Fruit fly (Drosophila melanogaster) whole organism, embryonic: ENCODE data around the gene Ppt1.

Experiments used
- Ada2b ChIP-seq: fragments of 200-800 bp; sonication (Bioruptor generic); IDR thresholded peaks from 2 replicates; pipeline ENCODE4 v1.3.6; 2022; ENCODE audit warnings: missing biosample characterization, missing genetic modification characterization
- CG10321 ChIP-seq: fragments of 200-800 bp; sonication (Bioruptor generic); IDR thresholded peaks from 2 replicates; pipeline ENCODE4 v1.3.6; 2022; ENCODE audit warnings: missing biosample characterization, missing genetic modification characterization
- CG11093 ChIP-seq: fragments of 200-800 bp; sonication (Bioruptor generic); IDR thresholded peaks from 3 replicates; pipeline ENCODE4 v1.3.6; 2022; ENCODE audit warnings: missing biosample characterization, missing genetic modification characterization
- CG14014 ChIP-seq: fragments of 200-800 bp; sonication (Bioruptor generic); IDR thresholded peaks from 2 replicates; pipeline ENCODE4 v1.3.6; 2022; ENCODE audit warnings: missing biosample characterization, missing genetic modification characterization
- CG14710 ChIP-seq: fragments of 200-800 bp; sonication (Bioruptor generic); optimal IDR thresholded peaks from 3 replicates; lab custom pipeline; 2019; ENCODE audit warnings: missing biosample characterization, mild to moderate bottlenecking, missing genetic modification characterization, moderate library complexity
- CG15011 ChIP-seq: fragments of 200-800 bp; sonication (Bioruptor generic); optimal IDR thresholded peaks from 3 replicates; lab custom pipeline; 2018; ENCODE audit warnings: missing biosample characterization, mild to moderate bottlenecking, missing genetic modification characterization
- CG15479 ChIP-seq: fragments of 200-800 bp; sonication (Bioruptor generic); optimal IDR thresholded peaks from 3 replicates; lab custom pipeline; 2019; ENCODE audit warnings: missing biosample characterization, mild to moderate bottlenecking, missing genetic modification characterization, moderate library complexity
- CG16779 ChIP-seq: fragments of 200-800 bp; sonication (Bioruptor generic); IDR thresholded peaks from 2 replicates; pipeline ENCODE4 v1.3.6; 2022; ENCODE audit warnings: missing biosample characterization, missing genetic modification characterization
- CG17328 ChIP-seq: fragments of 200-800 bp; sonication (Bioruptor generic); IDR thresholded peaks from 2 replicates; pipeline ENCODE4 v1.3.6; 2022; ENCODE audit warnings: missing biosample characterization, missing genetic modification characterization
- CG2120 ChIP-seq: fragments of 200-800 bp; sonication (Bioruptor generic); optimal IDR thresholded peaks from 3 replicates; lab custom pipeline; 2016; ENCODE audit warnings: missing biosample characterization, missing genetic modification characterization
- CG2712 ChIP-seq: fragments of 200-800 bp; optimal IDR thresholded peaks from 3 replicates; lab custom pipeline; 2019; ENCODE audit warnings: missing biosample characterization, mild to moderate bottlenecking, missing genetic modification characterization, moderate library complexity
- CG30403 ChIP-seq: fragments of 200-800 bp; sonication (Bioruptor generic); optimal IDR thresholded peaks from 3 replicates; lab custom pipeline; 2016; ENCODE audit warnings: missing biosample characterization, missing genetic modification characterization
- CG32772 ChIP-seq: fragments of 200-800 bp; sonication (Bioruptor generic); IDR thresholded peaks from 2 replicates; pipeline ENCODE4 v1.3.6; 2022; ENCODE audit warnings: missing biosample characterization, missing genetic modification characterization
- CG34224 ChIP-seq: fragments of 200-800 bp; sonication (Bioruptor generic); IDR thresholded peaks from 3 replicates; pipeline ENCODE4 v1.3.6; 2022; ENCODE audit warnings: missing biosample characterization, missing genetic modification characterization; ENCODE audit not compliant: partially characterized antibody
- CG3847 ChIP-seq: fragments of 200-800 bp; sonication (Bioruptor generic); IDR thresholded peaks from 2 replicates; pipeline ENCODE4 v1.3.6; 2022; ENCODE audit warnings: missing biosample characterization, missing genetic modification characterization
- CG42726 ChIP-seq: fragments of 200-800 bp; sonication (Bioruptor generic); IDR thresholded peaks from 2 replicates; pipeline ENCODE4 v1.3.6; 2022; ENCODE audit warnings: missing biosample characterization, missing genetic modification characterization; ENCODE audit not compliant: partially characterized antibody
- CG6254 ChIP-seq: fragments of 200-800 bp; sonication (Bioruptor generic); optimal IDR thresholded peaks from 3 replicates; lab custom pipeline; 2017; ENCODE audit warnings: mild to moderate bottlenecking, missing biosample characterization, missing genetic modification reagents, missing genetic modification characterization
- CG6654 ChIP-seq: fragments of 200-800 bp; sonication (Bioruptor generic); optimal IDR thresholded peaks from 2 replicates; lab custom pipeline; 2017; ENCODE audit warnings: missing biosample characterization, mild to moderate bottlenecking, missing genetic modification characterization
- CHES-1-like ChIP-seq: fragments of 200-800 bp; sonication (Bioruptor generic); optimal IDR thresholded peaks from 2 replicates; lab custom pipeline; 2016; ENCODE audit warnings: missing biosample characterization, missing genetic modification characterization
- Dip2 ChIP-seq: fragments of 200-800 bp; sonication (Bioruptor generic); IDR thresholded peaks from 2 replicates; pipeline ENCODE4 v1.3.6; 2022; ENCODE audit warnings: missing biosample characterization, missing genetic modification characterization
- Gsc ChIP-seq: fragments of 200-800 bp; sonication (Bioruptor generic); IDR thresholded peaks from 2 replicates; pipeline ENCODE4 v1.3.6; 2022; ENCODE audit warnings: missing biosample characterization, missing genetic modification characterization
- Lim3 ChIP-seq: fragments of 200-800 bp; sonication (Bioruptor generic); IDR thresholded peaks from 2 replicates; pipeline ENCODE4 v1.3.6; 2022; ENCODE audit warnings: missing biosample characterization, missing genetic modification characterization
- MBD-R2 ChIP-seq: fragments of 200-800 bp; sonication (Bioruptor generic); IDR thresholded peaks from 2 replicates; pipeline ENCODE4 v1.3.6; 2022; ENCODE audit warnings: missing biosample characterization, missing genetic modification characterization
- Med ChIP-seq: fragments of 200-800 bp; sonication (Bioruptor generic); peaks from one replicate; lab custom pipeline; 2016; ENCODE audit warnings: missing biosample characterization, missing genetic modification characterization, mild to moderate bottlenecking, inconsistent platforms, moderate library complexity
- Sox102F ChIP-seq: fragments of 200-800 bp; sonication (Bioruptor generic); optimal IDR thresholded peaks from 2 replicates; lab custom pipeline; 2018; ENCODE audit warnings: missing biosample characterization, mild to moderate bottlenecking, missing genetic modification characterization, moderate library complexity
- ap ChIP-seq: fragments of 200-800 bp; sonication (Bioruptor generic); IDR thresholded peaks from 2 replicates; pipeline ENCODE4 v1.3.6; 2022; ENCODE audit warnings: missing biosample characterization, missing genetic modification characterization
- cg ChIP-seq: fragments of 200-800 bp; sonication (Bioruptor generic); optimal IDR thresholded peaks from 3 replicates; lab custom pipeline; 2019; ENCODE audit warnings: missing biosample characterization, mild to moderate bottlenecking, missing genetic modification characterization, moderate library complexity
- chinmo ChIP-seq: fragments of 200-800 bp; sonication (Bioruptor generic); IDR thresholded peaks from 4 replicates; pipeline ENCODE4 v1.3.6; 2022; ENCODE audit warnings: missing biosample characterization, missing genetic modification characterization; ENCODE audit not compliant: partially characterized antibody
- grau ChIP-seq: fragments of 200-800 bp; optimal IDR thresholded peaks from 3 replicates; lab custom pipeline; 2019; ENCODE audit warnings: missing biosample characterization, mild to moderate bottlenecking, missing genetic modification characterization, moderate library complexity
- gsb ChIP-seq: fragments of 200-800 bp; sonication (Bioruptor generic); IDR thresholded peaks from 2 replicates; pipeline ENCODE4 v1.3.6; 2022; ENCODE audit warnings: missing biosample characterization, missing genetic modification characterization
- lilli ChIP-seq: fragments of 200-800 bp; sonication (Bioruptor generic); optimal IDR thresholded peaks from 3 replicates; lab custom pipeline; 2016; ENCODE audit warnings: missing biosample characterization, missing genetic modification characterization
- nau ChIP-seq: fragments of 200-800 bp; sonication (Bioruptor generic); optimal IDR thresholded peaks from 3 replicates; lab custom pipeline; 2017; ENCODE audit warnings: missing biosample characterization, mild to moderate bottlenecking, missing genetic modification characterization, missing genetic modification reagents
- nom ChIP-seq: fragments of 200-800 bp; sonication (Bioruptor generic); optimal IDR thresholded peaks from 2 replicates; lab custom pipeline; 2017; ENCODE audit warnings: missing biosample characterization, missing genetic modification characterization, mild to moderate bottlenecking, moderate library complexity, missing genetic modification reagents
- oc ChIP-seq: fragments of 200-800 bp; sonication (Bioruptor generic); optimal IDR thresholded peaks from 2 replicates; lab custom pipeline; 2018; ENCODE audit warnings: missing biosample characterization, mild to moderate bottlenecking, missing genetic modification characterization, moderate library complexity
- onecut ChIP-seq: fragments of 200-800 bp; sonication (Bioruptor generic); IDR thresholded peaks from 2 replicates; pipeline ENCODE4 v1.3.6; 2022; ENCODE audit warnings: missing biosample characterization, missing genetic modification characterization
- pnt ChIP-seq: fragments of 200-800 bp; sonication (Bioruptor generic); optimal IDR thresholded peaks from 3 replicates; lab custom pipeline; 2016; ENCODE audit warnings: missing biosample characterization, missing genetic modification characterization
- repo ChIP-seq: fragments of 200-800 bp; sonication (Bioruptor generic); optimal IDR thresholded peaks from 2 replicates; lab custom pipeline; 2016; ENCODE audit warnings: missing biosample characterization, missing genetic modification characterization
- scrt ChIP-seq: fragments of 200-800 bp; sonication (Bioruptor generic); optimal IDR thresholded peaks from 2 replicates; lab custom pipeline; 2018; ENCODE audit warnings: missing biosample characterization, mild to moderate bottlenecking, missing genetic modification characterization, moderate library complexity
- sens ChIP-seq: fragments of 200-800 bp; sonication (Bioruptor generic); peaks from one replicate; lab custom pipeline; 2016; ENCODE audit warnings: missing biosample characterization, missing genetic modification characterization
- so ChIP-seq: fragments of 200-800 bp; sonication (Bioruptor generic); IDR thresholded peaks from 3 replicates; pipeline ENCODE4 v1.3.6; 2022; ENCODE audit warnings: missing biosample characterization, missing genetic modification characterization
- ssp ChIP-seq: fragments of 200-800 bp; sonication (Bioruptor generic); IDR thresholded peaks from 2 replicates; pipeline ENCODE4 v1.3.6; 2022; ENCODE audit warnings: missing biosample characterization, missing genetic modification characterization
- trem ChIP-seq: fragments of 200-800 bp; optimal IDR thresholded peaks from 3 replicates; lab custom pipeline; 2019; ENCODE audit warnings: missing biosample characterization, mild to moderate bottlenecking, missing genetic modification characterization, moderate library complexity
- zen ChIP-seq: fragments of 200-800 bp; sonication (Bioruptor generic); optimal IDR thresholded peaks from 3 replicates; lab custom pipeline; 2018; ENCODE audit warnings: missing biosample characterization, mild to moderate bottlenecking, missing genetic modification characterization, moderate library complexity
- zf30C ChIP-seq: fragments of 200-800 bp; sonication (Bioruptor generic); optimal IDR thresholded peaks from 3 replicates; lab custom pipeline; 2018; ENCODE audit warnings: missing biosample characterization, mild to moderate bottlenecking, missing genetic modification characterization
- zfh1 ChIP-seq: fragments of 200-800 bp; sonication (Bioruptor generic); IDR thresholded peaks from 3 replicates; pipeline ENCODE4 v1.3.6; 2022; ENCODE audit warnings: missing biosample characterization, missing genetic modification characterization

The Ppt1 gene

DNA sequence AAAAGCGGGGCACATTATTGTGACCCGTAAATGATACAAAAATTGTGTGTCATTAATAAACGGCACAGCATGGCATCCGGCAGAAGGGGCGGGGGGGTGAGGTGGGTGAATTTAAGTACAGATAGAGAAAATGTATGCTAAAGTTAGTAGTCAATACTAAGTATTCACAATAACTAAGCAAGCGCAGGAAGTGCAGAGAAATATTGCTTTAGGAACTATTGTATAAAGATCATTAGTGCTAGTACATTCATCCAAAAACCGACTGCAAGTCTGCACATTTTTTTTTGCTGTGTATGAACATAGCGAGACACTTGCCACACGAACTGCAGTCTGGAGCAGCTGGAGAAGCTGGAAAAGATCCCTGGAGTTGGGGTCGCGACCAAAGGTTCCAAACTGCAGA, 20.6 kb downstream of the Ppt1 start (continued):
- TF ChIP-seq Gsc (GFP tag; lab: Robert Waterston, UW): peak; percentile 29; the same call in 1 of the 2 replicates
- no peak for TF ChIP-seq CG14014
- no peak for TF ChIP-seq MBD-R2 (GFP tag; lab: Robert Waterston, UW)
- peak; percentile 34 for TF ChIP-seq onecut (GFP tag; lab: Robert Waterston, UW)
- no peak for TF ChIP-seq scrt (GFP tag; lab: Kevin White, UChicago)
- TF ChIP-seq zf30C (GFP tag; lab: Kevin White, UChicago): no peak
- no peak for TF ChIP-seq chinmo (GFP tag; lab: Robert Waterston, UW)
- no peak for TF ChIP-seq gsb (GFP tag; lab: Robert Waterston, UW)
- no peak for TF ChIP-seq grau (tag; lab: Kevin White, UChicago)
- TF ChIP-seq nom (GFP tag; lab: Kevin White, UChicago): no peak
- no peak for TF ChIP-seq zen (tag; lab: Kevin White, UChicago)
- no peak for TF ChIP-seq CG15479 (GFP tag; lab: Kevin White, UChicago)
- TF ChIP-seq ssp: 0 out of 2 replicates have a peak, but pooled peaks have one; percentile 25
- TF ChIP-seq sens (GFP tag; lab: Kevin White, UChicago): peak; percentile 58
- TF ChIP-seq CG32772 (GFP tag; lab: Robert Waterston, UW): no peak
- no peak for TF ChIP-seq Sox102F (GFP tag; lab: Kevin White, UChicago)
- no peak for TF ChIP-seq CG6654
- TF ChIP-seq nau (GFP tag; lab: Kevin White, UChicago): no peak
- no peak for TF ChIP-seq CG6254 (GFP tag; lab: Kevin White, UChicago)
- TF ChIP-seq CG10321 (GFP tag; lab: Robert Waterston, UW): no peak
- TF ChIP-seq CG34224 (GFP tag; lab: Robert Waterston, UW): no peak
- peak; percentile 21 for TF ChIP-seq CG14710 (tag; lab: Kevin White, UChicago)
- peak; percentile 51; the same call in 1 of the 2 replicates for TF ChIP-seq CG17328
- TF ChIP-seq CG2712 (tag; lab: Kevin White, UChicago): peak; percentile 25
- TF ChIP-seq repo (GFP tag; lab: Kevin White, UChicago): no peak
- no peak for TF ChIP-seq lilli

DNA sequence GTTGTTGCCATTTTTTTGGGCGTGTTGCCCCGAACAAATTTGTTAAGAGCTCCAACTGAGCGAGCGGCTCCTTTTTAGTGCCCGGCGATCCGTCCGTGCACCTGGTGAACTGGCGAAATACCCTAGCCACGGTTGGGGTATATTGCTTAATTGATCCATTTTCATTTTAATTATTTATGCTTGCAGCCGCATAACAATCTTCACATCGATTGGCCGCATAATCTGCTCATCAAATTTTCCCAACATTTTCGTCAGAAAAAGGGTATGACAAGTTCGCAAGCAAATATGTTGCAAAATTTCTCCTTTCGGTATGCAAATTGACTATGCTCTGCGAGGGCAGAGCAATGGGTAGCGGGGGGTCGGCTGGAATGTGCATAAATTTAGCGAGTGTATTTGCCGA, 22.3 kb downstream of the Ppt1 start:
- TF ChIP-seq sens (GFP tag; lab: Kevin White, UChicago) (peak; percentile 42), CHES-1-like (GFP tag; lab: Kevin White, UChicago) (no peak), Dip2 (GFP tag; lab: Robert Waterston, UW) (no peak), CG11093 (no peak), Lim3 (GFP tag; lab: Robert Waterston, UW) (no peak), cg (GFP tag; lab: Kevin White, UChicago) (no peak), Med (GFP tag; lab: Kevin White, UChicago) (peak; percentile 3), zfh1 (GFP tag; lab: Robert Waterston, UW) (0 out of 3 replicates have a peak, but pooled peaks have one; percentile 21), so (GFP tag; lab: Robert Waterston, UW) (no peak), pnt (GFP tag; lab: Kevin White, UChicago) (no peak), Ada2b (GFP tag; lab: Robert Waterston, UW) (no peak), trem (no peak), CG16779 (GFP tag; lab: Robert Waterston, UW) (no peak)

DNA sequence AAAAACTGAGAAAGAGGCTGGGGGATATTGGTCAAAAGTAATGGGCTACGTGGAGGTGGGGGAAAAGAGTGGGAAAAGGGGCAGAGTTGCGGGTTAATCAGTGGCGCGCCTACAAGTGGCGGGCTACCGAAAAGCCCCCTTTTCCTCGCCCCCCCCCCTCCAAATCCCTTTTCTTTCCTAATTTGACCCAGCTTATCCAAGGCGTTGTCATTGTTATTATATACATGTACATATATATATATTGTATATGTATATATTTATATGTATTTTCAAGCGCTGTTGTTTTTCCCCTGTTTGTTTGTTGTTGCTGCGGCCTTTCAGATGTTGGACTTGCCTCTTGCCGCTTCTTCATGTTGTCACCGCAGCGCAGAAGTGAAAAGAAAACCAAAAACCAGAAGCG, 23.0 kb downstream of the Ppt1 start:
- TF ChIP-seq CG42726 (no peak), CG3847 (GFP tag; lab: Robert Waterston, UW) (no peak), CG30403 (GFP tag; lab: Kevin White, UChicago) (no peak), CG15011 (GFP tag; lab: Kevin White, UChicago) (no peak), CG2120 (GFP tag; lab: Kevin White, UChicago) (no peak), ap (GFP tag; lab: Robert Waterston, UW) (no peak), oc (tag; lab: Kevin White, UChicago) (peak; percentile 90)
